Fruit fly (Drosophila melanogaster) whole organism, embryonic: ENCODE measurements around the gene Rpn10.
A peak's percentile ranks its signal among the peaks of the same experiment; 100 is the strongest.

Source experiments
- Atf3 ChIP-seq: fragments of 200-800 bp; sonication (Bioruptor generic); optimal IDR thresholded peaks from 3 replicates; lab custom pipeline; 2016; ENCODE audit warnings: missing biosample characterization, missing genetic modification characterization
- B-H1 ChIP-seq: fragments of 200-800 bp; sonication (Bioruptor generic); IDR thresholded peaks from 3 replicates; pipeline ENCODE4 v1.3.6; 2022; ENCODE audit warnings: missing biosample characterization, missing genetic modification characterization
- BEAF-32 ChIP-seq: fragments of 200-800 bp; sonication (Bioruptor generic); optimal IDR thresholded peaks from 3 replicates; lab custom pipeline; 2017; ENCODE audit warnings: missing biosample characterization, missing genetic modification characterization, mild to moderate bottlenecking, moderate library complexity, missing genetic modification reagents
- Bteb2 ChIP-seq: fragments of 200-800 bp; sonication (Bioruptor generic); optimal IDR thresholded peaks from 2 replicates; lab custom pipeline; 2016; ENCODE audit warnings: missing biosample characterization, missing genetic modification characterization
- C15 ChIP-seq: fragments of 200-800 bp; sonication (Bioruptor generic); IDR thresholded peaks from 3 replicates; pipeline ENCODE4 v1.3.6; 2022; ENCODE audit warnings: missing biosample characterization, missing genetic modification characterization
- CG10209 ChIP-seq: fragments of 200-800 bp; sonication (Bioruptor generic); optimal IDR thresholded peaks from 3 replicates; lab custom pipeline; 2017; ENCODE audit warnings: missing biosample characterization, mild to moderate bottlenecking, missing genetic modification characterization, missing genetic modification reagents
- CG10274 ChIP-seq: fragments of 200-800 bp; sonication (Bioruptor generic); optimal IDR thresholded peaks from 3 replicates; lab custom pipeline; 2017; ENCODE audit warnings: missing biosample characterization, mild to moderate bottlenecking, missing genetic modification characterization
- CG11398 ChIP-seq: fragments of 200-800 bp; sonication (Bioruptor generic); optimal IDR thresholded peaks from 2 replicates; lab custom pipeline; 2016; ENCODE audit warnings: missing biosample characterization, missing genetic modification characterization
- CG11696 ChIP-seq: fragments of 200-800 bp; sonication (Bioruptor generic); IDR thresholded peaks from 2 replicates; pipeline ENCODE4 v1.3.6; 2022; ENCODE audit warnings: missing biosample characterization, missing genetic modification characterization
- CG12659 ChIP-seq: fragments of 200-800 bp; sonication (Bioruptor generic); optimal IDR thresholded peaks from 3 replicates; lab custom pipeline; 2017; ENCODE audit warnings: mild to moderate bottlenecking, missing biosample characterization, missing genetic modification reagents, missing genetic modification characterization
- CG13287 ChIP-seq: fragments of 200-800 bp; sonication (Bioruptor generic); IDR thresholded peaks from 2 replicates; pipeline ENCODE4 v1.3.6; 2022; ENCODE audit warnings: missing biosample characterization, missing genetic modification characterization; ENCODE audit not compliant: partially characterized antibody
- CG1529 ChIP-seq: fragments of 200-800 bp; sonication (Bioruptor generic); optimal IDR thresholded peaks from 3 replicates; lab custom pipeline; 2018; ENCODE audit warnings: missing biosample characterization, missing genetic modification characterization
- CG15601 ChIP-seq: fragments of 200-800 bp; sonication (Bioruptor generic); optimal IDR thresholded peaks from 3 replicates; lab custom pipeline; 2019; ENCODE audit warnings: missing biosample characterization, mild to moderate bottlenecking, missing genetic modification characterization, moderate library complexity
- CG1603 ChIP-seq: fragments of 200-800 bp; sonication (Bioruptor generic); optimal IDR thresholded peaks from 2 replicates; lab custom pipeline; 2019; ENCODE audit warnings: missing biosample characterization, mild to moderate bottlenecking, missing genetic modification characterization, moderate library complexity
- CG17361 ChIP-seq: fragments of 200-800 bp; sonication (Bioruptor generic); IDR thresholded peaks from 3 replicates; pipeline ENCODE4 v1.3.6; 2022; ENCODE audit warnings: missing biosample characterization, missing genetic modification characterization
- CG2120 ChIP-seq: fragments of 200-800 bp; sonication (Bioruptor generic); optimal IDR thresholded peaks from 3 replicates; lab custom pipeline; 2016; ENCODE audit warnings: missing biosample characterization, missing genetic modification characterization
- CG30020 ChIP-seq: fragments of 200-800 bp; optimal IDR thresholded peaks from 2 replicates; lab custom pipeline; 2019; ENCODE audit warnings: missing biosample characterization, mild to moderate bottlenecking, missing genetic modification characterization, moderate library complexity
- CG3281 ChIP-seq: fragments of 200-800 bp; sonication (Bioruptor generic); optimal IDR thresholded peaks from 3 replicates; lab custom pipeline; 2017; ENCODE audit warnings: missing biosample characterization, mild to moderate bottlenecking, missing genetic modification characterization
- CG3995 ChIP-seq: fragments of 200-800 bp; sonication (Bioruptor generic); optimal IDR thresholded peaks from 3 replicates; lab custom pipeline; 2016; ENCODE audit warnings: missing biosample characterization, missing genetic modification characterization
- CG4617 ChIP-seq: fragments of 200-800 bp; sonication (Bioruptor generic); optimal IDR thresholded peaks from 3 replicates; lab custom pipeline; 2016; ENCODE audit warnings: missing biosample characterization, missing genetic modification characterization, borderline replicate concordance
- CG6854 ChIP-seq: fragments of 200-800 bp; sonication (Bioruptor generic); optimal IDR thresholded peaks from 3 replicates; lab custom pipeline; 2017; ENCODE audit warnings: missing biosample characterization, mild to moderate bottlenecking, missing genetic modification characterization
- CG9609 ChIP-seq: fragments of 200-800 bp; sonication (Bioruptor generic); optimal IDR thresholded peaks from 3 replicates; lab custom pipeline; 2016; ENCODE audit warnings: missing biosample characterization, missing genetic modification characterization
- CG9797 ChIP-seq: fragments of 200-800 bp; sonication (Bioruptor generic); optimal IDR thresholded peaks from 3 replicates; lab custom pipeline; 2018; ENCODE audit warnings: missing biosample characterization, mild to moderate bottlenecking, missing genetic modification characterization
- D19A ChIP-seq: fragments of 200-800 bp; optimal IDR thresholded peaks from 3 replicates; lab custom pipeline; 2019; ENCODE audit warnings: missing biosample characterization, mild to moderate bottlenecking, missing genetic modification characterization, moderate library complexity
- Dad ChIP-seq: fragments of 200-800 bp; sonication (Bioruptor generic); optimal IDR thresholded peaks from 3 replicates; lab custom pipeline; 2016; ENCODE audit warnings: missing biosample characterization, missing genetic modification characterization
- Dll ChIP-seq: fragments of 200-800 bp; sonication (Bioruptor generic); IDR thresholded peaks from 4 replicates; pipeline ENCODE4 v1.3.6; 2022; ENCODE audit warnings: missing biosample characterization, missing genetic modification characterization; ENCODE audit not compliant: partially characterized antibody
- Dref ChIP-seq: fragments of 200-800 bp; sonication (Bioruptor generic); IDR thresholded peaks from 2 replicates; pipeline ENCODE4 v1.3.6; 2022; ENCODE audit warnings: missing biosample characterization, missing genetic modification characterization
- HmgZ ChIP-seq: fragments of 200-800 bp; sonication (Bioruptor generic); optimal IDR thresholded peaks from 2 replicates; lab custom pipeline; 2018; ENCODE audit warnings: missing biosample characterization, mild to moderate bottlenecking, missing genetic modification characterization
- MBD-R2 ChIP-seq: fragments of 200-800 bp; sonication (Bioruptor generic); IDR thresholded peaks from 2 replicates; pipeline ENCODE4 v1.3.6; 2022; ENCODE audit warnings: missing biosample characterization, missing genetic modification characterization
- MESR4 ChIP-seq: fragments of 200-800 bp; sonication (Bioruptor generic); optimal IDR thresholded peaks from 2 replicates; lab custom pipeline; 2018; ENCODE audit warnings: missing biosample characterization, mild to moderate bottlenecking, missing genetic modification characterization, moderate library complexity
- Ravus ChIP-seq: fragments of 200-800 bp; sonication (Bioruptor generic); IDR thresholded peaks from 2 replicates; pipeline ENCODE4 v1.3.6; 2022; ENCODE audit warnings: missing biosample characterization, missing genetic modification characterization
- Spps ChIP-seq: fragments of 200-800 bp; sonication (Bioruptor generic); optimal IDR thresholded peaks from 2 replicates; lab custom pipeline; 2018; ENCODE audit warnings: missing biosample characterization, mild to moderate bottlenecking, missing genetic modification characterization
- Sry-β ChIP-seq: fragments of 200-800 bp; sonication (Bioruptor generic); optimal IDR thresholded peaks from 2 replicates; lab custom pipeline; 2018; ENCODE audit warnings: missing biosample characterization, mild to moderate bottlenecking, missing genetic modification characterization, moderate library complexity
- TFAM ChIP-seq: fragments of 200-800 bp; sonication (Bioruptor generic); optimal IDR thresholded peaks from 2 replicates; lab custom pipeline; 2017; ENCODE audit warnings: missing biosample characterization, missing genetic modification characterization, inconsistent platforms
- YL-1 ChIP-seq: fragments of 200-800 bp; sonication (Bioruptor generic); optimal IDR thresholded peaks from 3 replicates; lab custom pipeline; 2017; ENCODE audit warnings: missing biosample characterization, mild to moderate bottlenecking, missing genetic modification characterization
- danr ChIP-seq: fragments of 200-800 bp; sonication (Bioruptor generic); IDR thresholded peaks from 2 replicates; pipeline ENCODE4 v1.3.6; 2022; ENCODE audit warnings: missing biosample characterization, missing genetic modification characterization
- disco-r ChIP-seq: fragments of 200-800 bp; sonication (Bioruptor generic); optimal IDR thresholded peaks from 2 replicates; lab custom pipeline; 2016; ENCODE audit warnings: missing biosample characterization, missing genetic modification characterization
- dmrt99B ChIP-seq: fragments of 200-800 bp; sonication (Bioruptor generic); optimal IDR thresholded peaks from 2 replicates; lab custom pipeline; 2018; ENCODE audit warnings: missing biosample characterization, mild to moderate bottlenecking, missing genetic modification characterization, moderate library complexity
- dpn ChIP-seq, 2 experiments: fragments of 200-800 bp; sonication (Bioruptor generic); optimal IDR thresholded peaks; 3 replicates each; lab custom pipeline; 2016; ENCODE audit warnings: missing biosample characterization in 2 of 2, missing genetic modification characterization in 2 of 2
- exex ChIP-seq: fragments of 200-800 bp; sonication (Bioruptor generic); optimal IDR thresholded peaks from 4 replicates; lab custom pipeline; 2018; ENCODE audit warnings: missing biosample characterization, mild to moderate bottlenecking, missing genetic modification characterization, moderate library complexity
- lilli ChIP-seq: fragments of 200-800 bp; sonication (Bioruptor generic); optimal IDR thresholded peaks from 3 replicates; lab custom pipeline; 2016; ENCODE audit warnings: missing biosample characterization, missing genetic modification characterization
- lola ChIP-seq, 3 experiments: fragments of >200 bp in 2 of 3; fragments of 200-800 bp in 1 of 3; sonication (Bioruptor generic) in 1 of 3; optimal IDR thresholded peaks; 2 replicates each; lab custom pipeline; 2017 to 2019; ENCODE audit warnings: missing biosample characterization in 3 of 3, missing genetic modification characterization in 3 of 3, mild to moderate bottlenecking in 1 of 3, moderate library complexity in 1 of 3
- lov ChIP-seq, 2 experiments: fragments of 200-800 bp in 1 of 2; fragments of >200 bp in 1 of 2; sonication (Bioruptor generic) in 1 of 2; IDR thresholded peaks in 1 of 2; optimal IDR thresholded peaks in 1 of 2; 2 replicates in 1 of 2; 3 replicates in 1 of 2; pipeline versions ENCODE4 v1.3.6 to Lab custom; 2017 to 2022; ENCODE audit warnings: missing biosample characterization in 1 of 2, missing genetic modification characterization in 1 of 2
- nom ChIP-seq: fragments of 200-800 bp; sonication (Bioruptor generic); optimal IDR thresholded peaks from 2 replicates; lab custom pipeline; 2017; ENCODE audit warnings: missing biosample characterization, missing genetic modification characterization, mild to moderate bottlenecking, moderate library complexity, missing genetic modification reagents
- phol ChIP-seq: fragments of 200-800 bp; sonication (Bioruptor generic); optimal IDR thresholded peaks from 3 replicates; lab custom pipeline; 2018; ENCODE audit warnings: missing biosample characterization, mild to moderate bottlenecking, missing genetic modification characterization, moderate library complexity
- pzg ChIP-seq: fragments of 200-800 bp; sonication (Bioruptor generic); optimal IDR thresholded peaks from 3 replicates; lab custom pipeline; 2018; ENCODE audit warnings: missing biosample characterization, mild to moderate bottlenecking, missing genetic modification characterization, moderate library complexity
- salm ChIP-seq: fragments of 200-800 bp; sonication (Bioruptor generic); optimal IDR thresholded peaks from 2 replicates; lab custom pipeline; 2018; ENCODE audit warnings: missing biosample characterization, mild to moderate bottlenecking, missing genetic modification characterization
- sqz ChIP-seq: fragments of 200-800 bp; sonication (Bioruptor generic); optimal IDR thresholded peaks from 3 replicates; lab custom pipeline; 2018; ENCODE audit warnings: missing biosample characterization, mild to moderate bottlenecking, missing genetic modification characterization
- stwl ChIP-seq: fragments of 200-800 bp; sonication (Bioruptor generic); optimal IDR thresholded peaks from 3 replicates; lab custom pipeline; 2018; ENCODE audit warnings: missing biosample characterization, mild to moderate bottlenecking, missing genetic modification characterization, moderate library complexity
- usp ChIP-seq: fragments of >200 bp; optimal IDR thresholded peaks from 2 replicates; lab custom pipeline; 2017; ENCODE audit warnings: missing biosample characterization, missing genetic modification characterization

The Rpn10 gene

dm6 chr3L:21574296-21574745 lies 37.5 kb downstream of the Rpn10 start (continued):
- TF ChIP-seq BEAF-32 (GFP tag; lab: Kevin White, UChicago) (peak; percentile 22), salm (tag; lab: Kevin White, UChicago) (no peak), Dad (no peak), CG2120 (GFP tag; lab: Kevin White, UChicago) (peak; percentile 15), CG13287 (GFP tag; lab: Robert Waterston, UW) (peak; percentile 19; the same call in 1 of the 2 replicates), CG6854 (GFP tag; lab: Kevin White, UChicago) (no peak), Dll (peak; percentile 19; the same call in 1 of the 4 replicates), CG4617 (peak; percentile 86), CG15601 (tag; lab: Kevin White, UChicago) (no peak), CG11696 (GFP tag; lab: Robert Waterston, UW) (no peak), CG11398 (no peak), exex (tag; lab: Kevin White, UChicago) (no peak), lilli (GFP tag; lab: Kevin White, UChicago) (peak; percentile 8), phol (tag; lab: Kevin White, UChicago) (peak; percentile 2), CG3281 (GFP tag; lab: Kevin White, UChicago) (no peak), Atf3 (no peak), disco-r (GFP tag; lab: Kevin White, UChicago) (no peak), CG3995 (GFP tag; lab: Kevin White, UChicago) (peak; percentile 13), Spps (tag; lab: Kevin White, UChicago) (no peak), CG9797 (GFP tag; lab: Kevin White, UChicago) (peak; percentile 72), Sry-β (GFP tag; lab: Kevin White, UChicago) (peak; percentile 91), dpn (GFP tag; optimal IDR thresholded peaks at IDR 0.05; lab: Kevin White, UChicago) (peak in 1 of 2 experiments; percentile 21), C15 (GFP tag; lab: Robert Waterston, UW) (no peak), pzg (GFP tag; lab: Kevin White, UChicago) (peak; percentile 49), CG1603 (peak; percentile 26), danr (GFP tag; lab: Robert Waterston, UW) (no peak), YL-1 (GFP tag; lab: Kevin White, UChicago) (peak; percentile 43), lov (optimal IDR thresholded peaks at IDR 0.05; lab: Kevin White, UChicago) (no peak), lov (GFP tag; IDR thresholded peaks at IDR 0.05; lab: Robert Waterston, UW) (no peak), CG10209 (GFP tag; lab: Kevin White, UChicago) (no peak), CG10274 (no peak), D19A (tag; lab: Kevin White, UChicago) (peak; percentile 22), stwl (peak; percentile 58), HmgZ (tag; lab: Kevin White, UChicago) (peak; percentile 18), usp (GFP tag; lab: Kevin White, UChicago) (no peak), B-H1 (GFP tag; lab: Robert Waterston, UW) (no peak), Ravus (GFP tag; lab: Robert Waterston, UW) (no peak), lola (GFP tag; optimal IDR thresholded peaks at IDR 0.05; lab: Kevin White, UChicago) (no peak), Bteb2 (GFP tag; lab: Kevin White, UChicago) (no peak), MESR4 (GFP tag; lab: Kevin White, UChicago) (peak; percentile 85), CG12659 (GFP tag; lab: Kevin White, UChicago) (peak; percentile 4), sqz (GFP tag; lab: Kevin White, UChicago) (no peak), CG1529 (GFP tag; lab: Kevin White, UChicago) (no peak), Dref (GFP tag; lab: Robert Waterston, UW) (no peak), TFAM (no peak), dmrt99B (tag; lab: Kevin White, UChicago) (no peak), CG9609 (GFP tag; lab: Kevin White, UChicago) (no peak), nom (no peak), CG30020 (tag; lab: Kevin White, UChicago) (peak; percentile 53), MBD-R2 (GFP tag; lab: Robert Waterston, UW) (peak; percentile 86), CG17361 (GFP tag; lab: Robert Waterston, UW) (no peak)
